Fruit fly (Drosophila melanogaster): ENCODE measurements around the gene FRG1.

Gene FRG1

DNA sequence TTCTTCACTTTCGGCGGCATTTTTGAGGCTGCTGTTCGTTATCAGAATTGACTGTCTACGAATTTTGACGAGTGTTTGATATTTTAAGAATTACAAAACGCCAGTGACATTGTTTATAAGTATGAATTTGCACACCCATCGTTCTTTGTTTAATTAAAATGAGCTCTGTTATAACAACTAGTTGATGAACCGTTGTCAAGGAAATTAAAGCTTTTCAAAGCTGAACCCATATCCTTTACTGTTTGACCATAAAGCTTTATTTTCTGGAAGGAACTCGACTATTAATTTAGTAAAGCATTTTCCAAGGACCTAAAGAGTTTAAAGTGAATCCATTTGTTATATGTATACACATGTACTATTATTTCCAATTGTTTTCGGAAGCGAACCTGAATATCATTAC is 21.5 kb downstream of the FRG1 start, which contains the start of gene CG17122:
TSS of gene CG17122 (minus strand) at position 101 of the 400 bp plus-strand sequence.
- no peak for TF ChIP-seq usp (GFP tag; optimal IDR thresholded peaks at IDR 0.05)
- no peak for TF ChIP-seq dl (GFP tag; optimal IDR thresholded peaks at IDR 0.05; ENCODE audit: insufficient read depth in 1 of 2, partially characterized antibody in 2 of 2)
- no peak for TF ChIP-seq woc (GFP tag; optimal IDR thresholded peaks at IDR 0.05)
- no peak for TF ChIP-seq Myc (optimal IDR thresholded peaks at IDR 0.05)
- no peak for TF ChIP-seq lola (GFP tag; optimal IDR thresholded peaks at IDR 0.05)
- TF ChIP-seq Hnf4 (GFP tag; optimal IDR thresholded peaks at IDR 0.05) = no peak
- no peak for TF ChIP-seq brk (GFP tag; optimal IDR thresholded peaks at IDR 0.05)
- TF ChIP-seq Sp1 (GFP tag; optimal IDR thresholded peaks at IDR 0.05) = no peak
- no peak for TF ChIP-seq CrebA (GFP tag; optimal IDR thresholded peaks at IDR 0.05; ENCODE audit: borderline replicate concordance)

DNA sequence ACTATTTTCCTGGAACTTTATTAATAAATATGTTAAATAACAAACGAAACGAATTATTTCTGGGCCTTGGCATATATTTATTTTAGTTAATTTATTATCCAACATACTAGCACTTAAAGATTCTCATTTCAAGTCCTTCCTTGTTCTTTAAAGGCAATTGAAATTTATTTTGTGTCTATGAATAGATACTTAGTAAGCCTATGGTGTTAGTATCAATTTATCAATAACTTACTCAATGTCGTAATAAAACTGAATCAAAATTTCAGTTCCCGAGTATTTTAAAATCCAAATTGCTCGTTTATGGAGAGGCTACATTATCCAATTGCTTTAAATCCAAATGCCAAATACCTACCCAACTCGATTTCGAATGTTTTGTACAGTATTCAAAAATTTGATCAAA is 31.3 kb downstream of the FRG1 start, which contains the start of gene CG32228:
TSS of gene CG32228 (plus strand) at position 301 of the 400 bp plus-strand sequence.
- TF ChIP-seq Rel (GFP tag; optimal IDR thresholded peaks at IDR 0.05) (no peak), Rel (tag; optimal IDR thresholded peaks at IDR 0.05) (no peak), Dif (GFP tag; optimal IDR thresholded peaks at IDR 0.05; ENCODE audit: partially characterized antibody) (no peak), tai (GFP tag; optimal IDR thresholded peaks at IDR 0.05) (no peak), h (GFP tag; optimal IDR thresholded peaks at IDR 0.05) (no peak), Jra (GFP tag; optimal IDR thresholded peaks at IDR 0.05) (no peak), Mio (GFP tag; optimal IDR thresholded peaks at IDR 0.05) (no peak), Hr83 (GFP tag; optimal IDR thresholded peaks at IDR 0.05; ENCODE audit: poor library complexity, severe bottlenecking) (no peak), rgr (GFP tag; optimal IDR thresholded peaks at IDR 0.05) (no peak), Sp1 (GFP tag; optimal IDR thresholded peaks at IDR 0.05) (no peak), dsf (GFP tag; optimal IDR thresholded peaks at IDR 0.05; ENCODE audit: borderline replicate concordance) (no peak), sage (GFP tag; optimal IDR thresholded peaks at IDR 0.05) (no peak), CG9705 (GFP tag; optimal IDR thresholded peaks at IDR 0.05) (no peak), Dfd (GFP tag; optimal IDR thresholded peaks at IDR 0.05) (no peak), brk (GFP tag; optimal IDR thresholded peaks at IDR 0.05) (no peak), dmrt93B (GFP tag; optimal IDR thresholded peaks at IDR 0.05) (no peak), jim (GFP tag; optimal IDR thresholded peaks at IDR 0.05) (no peak), lola (GFP tag; optimal IDR thresholded peaks at IDR 0.05) (no peak), GATAd (GFP tag; optimal IDR thresholded peaks at IDR 0.05) (no peak), psq (GFP tag; optimal IDR thresholded peaks at IDR 0.05) (no peak)

DNA sequence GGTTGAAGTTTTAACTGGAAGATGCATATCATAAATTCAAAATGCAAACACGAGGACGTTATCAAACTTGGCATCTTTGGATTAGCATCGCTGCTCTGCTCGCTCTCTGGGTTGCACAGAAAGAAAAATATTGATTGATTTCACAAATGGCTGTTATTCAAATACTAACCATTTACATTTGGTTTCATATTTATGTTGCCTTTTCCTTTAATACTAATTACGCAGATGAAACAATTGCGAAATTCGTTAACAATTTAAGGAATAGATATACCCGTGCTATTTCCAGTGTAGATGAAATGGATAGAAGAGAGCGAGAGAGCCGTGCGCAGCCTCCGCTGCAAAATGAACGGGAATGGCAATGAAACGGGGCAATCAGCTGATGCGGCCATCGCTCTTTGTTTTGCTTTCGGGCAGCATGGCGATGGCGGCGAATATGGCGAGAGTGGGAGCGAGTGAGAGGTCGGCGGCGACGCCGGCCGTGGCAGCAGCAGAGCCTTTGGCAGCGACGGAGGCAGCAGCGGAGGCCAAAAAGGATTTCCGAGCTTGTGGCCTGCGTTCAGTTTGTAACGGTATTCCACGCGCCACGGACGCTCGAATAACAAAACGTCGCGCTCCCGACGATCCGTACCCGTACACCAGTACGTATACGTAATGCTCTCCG is 49.1 kb downstream of the FRG1 start, which contains the start of gene rdgC:
TSS of gene rdgC (plus strand) at position 568 of the 661 bp plus-strand sequence.
- TF ChIP-seq CG32264 (GFP tag; optimal IDR thresholded peaks at IDR 0.05) (peak; percentile 83), dmrt93B (GFP tag; optimal IDR thresholded peaks at IDR 0.05) (peak; percentile 85), Rel (GFP tag; optimal IDR thresholded peaks at IDR 0.05) (no peak), Rel (tag; optimal IDR thresholded peaks at IDR 0.05) (peak; percentile 54), Hnf4 (GFP tag; optimal IDR thresholded peaks at IDR 0.05) (peak; percentile 88), OdsH (GFP tag; optimal IDR thresholded peaks at IDR 0.05) (peak; percentile 85), sage (GFP tag; optimal IDR thresholded peaks at IDR 0.05) (peak; percentile 82), psq (GFP tag; optimal IDR thresholded peaks at IDR 0.05) (peak; percentile 74), jim (GFP tag; optimal IDR thresholded peaks at IDR 0.05) (no peak), br (GFP tag; optimal IDR thresholded peaks at IDR 0.05) (peak; percentile 86), dsf (GFP tag; optimal IDR thresholded peaks at IDR 0.05; ENCODE audit: borderline replicate concordance) (no peak), usp (GFP tag; optimal IDR thresholded peaks at IDR 0.05) (no peak), sv (GFP tag; optimal IDR thresholded peaks at IDR 0.05) (peak; percentile 82), fru (GFP tag; optimal IDR thresholded peaks at IDR 0.05) (peak; percentile 91), foxo (GFP tag; optimal IDR thresholded peaks at IDR 0.05) (peak; percentile 30 to 93), woc (GFP tag; optimal IDR thresholded peaks at IDR 0.05) (peak; percentile 68), h (GFP tag; optimal IDR thresholded peaks at IDR 0.05) (peak; percentile 94), Myc (optimal IDR thresholded peaks at IDR 0.05) (no peak), brk (GFP tag; optimal IDR thresholded peaks at IDR 0.05) (peak; percentile 67), Abd-B (GFP tag; optimal IDR thresholded peaks at IDR 0.05) (no peak), CrebA (GFP tag; optimal IDR thresholded peaks at IDR 0.05; ENCODE audit: borderline replicate concordance) (peak; percentile 48), Dfd (GFP tag; optimal IDR thresholded peaks at IDR 0.05) (no peak), tai (GFP tag; optimal IDR thresholded peaks at IDR 0.05) (peak; percentile 81), Jra (GFP tag; optimal IDR thresholded peaks at IDR 0.05) (peak; percentile 32), pan (optimal IDR thresholded peaks at IDR 0.05) (no peak), CG9705 (GFP tag; optimal IDR thresholded peaks at IDR 0.05) (peak; percentile 67), Hr78 (GFP tag; optimal IDR thresholded peaks at IDR 0.05) (no peak), HLH106 (tag; optimal IDR thresholded peaks at IDR 0.05) (peak; percentile 93), Mio (GFP tag; optimal IDR thresholded peaks at IDR 0.05) (peak; percentile 27), dl (GFP tag; optimal IDR thresholded peaks at IDR 0.05; ENCODE audit: insufficient read depth in 1 of 2, partially characterized antibody in 2 of 2) (no peak), Vsx2 (GFP tag; optimal IDR thresholded peaks at IDR 0.05; ENCODE audit: partially characterized antibody) (no peak), Sp1 (GFP tag; optimal IDR thresholded peaks at IDR 0.05) (peak; percentile 83), rgr (GFP tag; optimal IDR thresholded peaks at IDR 0.05) (peak; percentile 90), GATAd (GFP tag; optimal IDR thresholded peaks at IDR 0.05) (peak; percentile 42), lola (GFP tag; optimal IDR thresholded peaks at IDR 0.05) (no peak), Hr83 (GFP tag; optimal IDR thresholded peaks at IDR 0.05; ENCODE audit: poor library complexity, severe bottlenecking) (peak; percentile 6), ey (GFP tag; optimal IDR thresholded peaks at IDR 0.05) (peak; percentile 91)
